Worm (Caenorhabditis elegans) whole organism, L2 larva: Measurements from ENCODE around the gene gei-1.

Experiments used
- C34F6.9 ChIP-seq: fragments of 150-350 bp; optimal IDR thresholded peaks from 2 replicates; lab custom pipeline; 2014; ENCODE audit warnings: missing biosample characterization, missing genetic modification characterization
- F13H6.1 ChIP-seq: sonication (generic microtip); optimal IDR thresholded peaks from 2 replicates; lab custom pipeline; 2016; ENCODE audit warnings: missing genetic modification characterization, missing compliant biosample characterization
- R02D3.7 ChIP-seq: fragments of 150-350 bp; optimal IDR thresholded peaks from 2 replicates; lab custom pipeline; 2014; ENCODE audit warnings: missing biosample characterization, missing genetic modification characterization
- Y55F3AM.14 ChIP-seq: fragments of 200-800 bp; sonication (Bioruptor generic); optimal IDR thresholded peaks from 2 replicates; lab custom pipeline; 2018; ENCODE audit warnings: mild to moderate bottlenecking, missing genetic modification characterization, missing compliant biosample characterization
- ZK546.5 ChIP-seq: sonication (generic microtip); optimal IDR thresholded peaks from 2 replicates; lab custom pipeline; 2017; ENCODE audit warnings: missing biosample characterization, missing genetic modification characterization
- alr-1 ChIP-seq: fragments of 150-350 bp; optimal IDR thresholded peaks from 2 replicates; lab custom pipeline; 2014; ENCODE audit warnings: missing biosample characterization, missing genetic modification characterization
- aly-2 ChIP-seq: fragments of 150-350 bp; optimal IDR thresholded peaks from 2 replicates; lab custom pipeline; 2014; ENCODE audit warnings: missing biosample characterization, missing genetic modification characterization
- ama-1 ChIP-seq: fragments of 150-350 bp; optimal IDR thresholded peaks from 2 replicates; lab custom pipeline; 2018; ENCODE audit warnings: inconsistent platforms
- blmp-1 ChIP-seq: sonication (generic microtip); optimal IDR thresholded peaks from 2 replicates; lab custom pipeline; 2017; ENCODE audit warnings: missing genetic modification characterization, mild to moderate bottlenecking, missing compliant biosample characterization, antibody characterized with exemption, moderate library complexity; ENCODE audit not compliant: insufficient read depth
- ceh-16 ChIP-seq: fragments of 150-350 bp; optimal IDR thresholded peaks from 2 replicates; lab custom pipeline; 2014; ENCODE audit warnings: missing biosample characterization, missing genetic modification characterization
- ceh-82 ChIP-seq: fragments of 150-350 bp; optimal IDR thresholded peaks from 2 replicates; lab custom pipeline; 2014; ENCODE audit warnings: missing biosample characterization, missing genetic modification characterization
- crh-2 ChIP-seq: sonication (generic microtip); optimal IDR thresholded peaks from 2 replicates; lab custom pipeline; 2017; ENCODE audit warnings: missing biosample characterization, missing genetic modification characterization
- dmd-4 ChIP-seq: sonication (generic microtip); optimal IDR thresholded peaks from 2 replicates; lab custom pipeline; 2017; ENCODE audit warnings: missing biosample characterization, missing genetic modification characterization
- egl-27 ChIP-seq: sonication (generic microtip); optimal IDR thresholded peaks from 3 replicates; lab custom pipeline; 2017; ENCODE audit warnings: missing biosample characterization, missing genetic modification reagents, missing genetic modification characterization
- elt-1 ChIP-seq: fragments of 150-350 bp; optimal IDR thresholded peaks from 2 replicates; lab custom pipeline; 2014; ENCODE audit warnings: missing biosample characterization, missing genetic modification characterization
- elt-3 ChIP-seq: sonication (generic microtip); optimal IDR thresholded peaks from 2 replicates; lab custom pipeline; 2017; ENCODE audit warnings: missing biosample characterization, missing genetic modification characterization
- gmeb-1 ChIP-seq: fragments of 150-350 bp; optimal IDR thresholded peaks from 2 replicates; lab custom pipeline; 2014; ENCODE audit warnings: missing biosample characterization, missing genetic modification characterization
- lin-11 ChIP-seq: fragments of 150-350 bp; sonication (generic microtip); optimal IDR thresholded peaks from 2 replicates; lab custom pipeline; 2014; ENCODE audit warnings: missing biosample characterization, missing genetic modification characterization, inconsistent platforms, mixed read lengths
- lin-13 ChIP-seq: fragments of 150-350 bp; optimal IDR thresholded peaks from 2 replicates; lab custom pipeline; 2014; ENCODE audit warnings: missing biosample characterization, missing genetic modification reagents, missing genetic modification characterization
- lin-39 ChIP-seq: fragments of 150-350 bp; optimal IDR thresholded peaks from 2 replicates; lab custom pipeline; 2014; ENCODE audit warnings: missing biosample characterization, missing genetic modification reagents, missing genetic modification characterization
- lsy-2 ChIP-seq, 2 experiments: fragments of 150-350 bp in 1 of 2; sonication (generic microtip) in 1 of 2; optimal IDR thresholded peaks; 2 replicates each; lab custom pipeline; 2014 to 2017; ENCODE audit warnings: missing biosample characterization in 2 of 2, missing genetic modification characterization in 2 of 2
- mab-5 ChIP-seq: fragments of 150-350 bp; optimal IDR thresholded peaks from 2 replicates; lab custom pipeline; 2014; ENCODE audit warnings: missing biosample characterization, missing genetic modification characterization
- mbf-1 ChIP-seq: sonication (generic microtip); optimal IDR thresholded peaks from 2 replicates; lab custom pipeline; 2017; ENCODE audit warnings: missing biosample characterization, missing genetic modification characterization
- nhr-10 ChIP-seq: sonication (generic microtip); optimal IDR thresholded peaks from 2 replicates; lab custom pipeline; 2017; ENCODE audit warnings: missing biosample characterization, missing genetic modification characterization
- nhr-11 ChIP-seq: fragments of 150-350 bp; optimal IDR thresholded peaks from 2 replicates; lab custom pipeline; 2014; ENCODE audit warnings: missing biosample characterization, missing genetic modification characterization
- nhr-12 ChIP-seq: fragments of 150-350 bp; optimal IDR thresholded peaks from 2 replicates; lab custom pipeline; 2014; ENCODE audit warnings: missing biosample characterization, missing genetic modification characterization
- nhr-129 ChIP-seq: fragments of 150-350 bp; optimal IDR thresholded peaks from 2 replicates; lab custom pipeline; 2014; ENCODE audit warnings: missing biosample characterization, missing genetic modification characterization
- nhr-21 ChIP-seq: fragments of 150-350 bp; optimal IDR thresholded peaks from 2 replicates; lab custom pipeline; 2014; ENCODE audit warnings: missing biosample characterization, missing genetic modification characterization
- nhr-23 ChIP-seq: fragments of 150-350 bp; optimal IDR thresholded peaks from 2 replicates; lab custom pipeline; 2014; ENCODE audit warnings: missing biosample characterization, missing genetic modification reagents, missing genetic modification characterization
- nhr-237 ChIP-seq: fragments of 150-350 bp; optimal IDR thresholded peaks from 2 replicates; lab custom pipeline; 2014; ENCODE audit warnings: missing biosample characterization, missing genetic modification characterization
- nhr-25 ChIP-seq: fragments of 150-350 bp; sonication (generic microtip); optimal IDR thresholded peaks from 3 replicates; lab custom pipeline; 2014; ENCODE audit warnings: missing biosample characterization, missing genetic modification characterization
- nhr-6 ChIP-seq: fragments of 150-350 bp; optimal IDR thresholded peaks from 2 replicates; lab custom pipeline; 2014; ENCODE audit warnings: missing biosample characterization, missing genetic modification characterization
- nhr-77 ChIP-seq: fragments of 150-350 bp; optimal IDR thresholded peaks from 2 replicates; lab custom pipeline; 2014; ENCODE audit warnings: missing biosample characterization, missing genetic modification characterization
- peb-1 ChIP-seq: fragments of 150-350 bp; optimal IDR thresholded peaks from 2 replicates; lab custom pipeline; 2014; ENCODE audit warnings: missing biosample characterization, missing genetic modification characterization
- sem-4 ChIP-seq: fragments of 150-350 bp; optimal IDR thresholded peaks from 2 replicates; lab custom pipeline; 2014; ENCODE audit warnings: missing biosample characterization, missing genetic modification reagents, missing genetic modification characterization
- skn-1 ChIP-seq: sonication (generic microtip); optimal IDR thresholded peaks from 2 replicates; lab custom pipeline; 2017; ENCODE audit warnings: missing biosample characterization, missing genetic modification characterization
- sma-3 ChIP-seq: sonication (generic microtip); optimal IDR thresholded peaks from 2 replicates; lab custom pipeline; 2016; ENCODE audit warnings: missing genetic modification reagents, missing genetic modification characterization, missing compliant biosample characterization
- sma-9 ChIP-seq, 2 experiments: fragments of 150-350 bp in 1 of 2; sonication (generic microtip) in 1 of 2; optimal IDR thresholded peaks; 2 replicates each; lab custom pipeline; 2014 to 2016; ENCODE audit warnings: missing genetic modification characterization in 2 of 2, mild to moderate bottlenecking in 1 of 2, missing biosample characterization in 1 of 2, missing compliant biosample characterization in 1 of 2, missing genetic modification reagents in 1 of 2, moderate library complexity in 1 of 2
- snpc-4 ChIP-seq: fragments of 150-350 bp; optimal IDR thresholded peaks from 2 replicates; lab custom pipeline; 2014; ENCODE audit warnings: missing biosample characterization, missing genetic modification characterization
- unc-39 ChIP-seq: fragments of 150-350 bp; optimal IDR thresholded peaks from 2 replicates; lab custom pipeline; 2014; ENCODE audit warnings: missing biosample characterization, missing genetic modification characterization
- unc-55 ChIP-seq: fragments of 150-350 bp; sonication (generic microtip); optimal IDR thresholded peaks from 3 replicates; lab custom pipeline; 2014; ENCODE audit warnings: missing biosample characterization, missing genetic modification reagents, missing genetic modification characterization
- unc-62 ChIP-seq: fragments of 150-350 bp; optimal IDR thresholded peaks from 2 replicates; lab custom pipeline; 2014; ENCODE audit warnings: missing biosample characterization, missing genetic modification reagents, missing genetic modification characterization
- zag-1 ChIP-seq: fragments of 150-350 bp; optimal IDR thresholded peaks from 2 replicates; lab custom pipeline; 2014; ENCODE audit warnings: missing biosample characterization, missing genetic modification characterization
- ztf-1 ChIP-seq: fragments of 200-800 bp; sonication (Bioruptor generic); conservative IDR thresholded peaks from 2 replicates; pipeline ENCODE4 v1.3.6; 2022; ENCODE audit warnings: missing genetic modification characterization, missing compliant biosample characterization
- ztf-4 ChIP-seq: fragments of 150-350 bp; optimal IDR thresholded peaks from 2 replicates; lab custom pipeline; 2014; ENCODE audit warnings: missing biosample characterization, missing genetic modification characterization

gei-1 gene

ce11 chrIII:3321145-3321544 is 23.5 kb upstream of the gei-1 start, which contains the start of gene Y53G8AR.9:
TSS of gene Y53G8AR.9 (minus strand) at chrIII:3321245.
- TF ChIP-seq gmeb-1 = no peak
- TF ChIP-seq ztf-4 (tag; lab: Kevin White, UChicago) = no peak
- TF ChIP-seq nhr-77 = no peak
- TF ChIP-seq nhr-21 (tag; lab: Kevin White, UChicago) = no peak
- no peak for TF ChIP-seq skn-1 (tag; lab: Kevin White, UChicago)
- TF ChIP-seq mbf-1 (tag; lab: Kevin White, UChicago) = no peak
- no peak for TF ChIP-seq lsy-2 (tag; optimal IDR thresholded peaks at IDR 0.05; lab: Kevin White, UChicago)
- TF ChIP-seq lin-13 (GFP tag; lab: Kevin White, UChicago) = no peak
- TF ChIP-seq nhr-12 = no peak
- TF ChIP-seq sma-3 = no peak
- TF ChIP-seq zag-1 = no peak
- no peak for TF ChIP-seq ztf-1 (GFP tag; lab: Robert Waterston, UW)
- no peak for TF ChIP-seq alr-1 (tag; lab: Kevin White, UChicago)
- TF ChIP-seq nhr-25 = no peak
- TF ChIP-seq Y55F3AM.14 (GFP tag; lab: Kevin White, UChicago) = no peak
- TF ChIP-seq unc-55 = no peak
- no peak for TF ChIP-seq lin-39 (tag; lab: Kevin White, UChicago)
- no peak for TF ChIP-seq ceh-16 (tag; lab: Kevin White, UChicago)
- TF ChIP-seq mab-5 (tag; lab: Kevin White, UChicago) = no peak
- no peak for TF ChIP-seq elt-1 (tag; lab: Kevin White, UChicago)

ce11 chrIII:3322317-3323010 is 22.2 kb upstream of the gei-1 start, which contains the start of gene phf-15:
TSS of gene phf-15 (plus strand) at chrIII:3322853.
- TF ChIP-seq unc-55 (no peak), sem-4 (tag; lab: Kevin White, UChicago) (no peak), lsy-2 (tag; optimal IDR thresholded peaks at IDR 0.05; lab: Kevin White, UChicago) (peak in 1 of 2 experiments; percentile 30), lin-11 (no peak), nhr-11 (tag; lab: Kevin White, UChicago) (no peak), nhr-129 (no peak), nhr-77 (no peak), nhr-21 (tag; lab: Kevin White, UChicago) (no peak), ztf-1 (GFP tag; lab: Robert Waterston, UW) (no peak), ceh-82 (tag; lab: Kevin White, UChicago) (no peak), ama-1 (lab: Kevin White, UChicago) (no peak), crh-2 (tag; lab: Kevin White, UChicago) (peak; percentile 29), ceh-16 (tag; lab: Kevin White, UChicago) (no peak), zag-1 (no peak), egl-27 (no peak)

- TF ChIP-seq sma-3 (peak; percentile 35), C34F6.9 (peak; percentile 80), nhr-12 (no peak), lsy-2 (tag; optimal IDR thresholded peaks at IDR 0.05; lab: Kevin White, UChicago) (peak; percentile 69 to 91), nhr-6 (tag; lab: Kevin White, UChicago) (peak; percentile 65), elt-3 (no peak), alr-1 (tag; lab: Kevin White, UChicago) (no peak), dmd-4 (tag; lab: Kevin White, UChicago) (no peak), sma-9 (GFP tag; optimal IDR thresholded peaks at IDR 0.05; lab: Kevin White, UChicago) (no peak), sma-9 (tag; optimal IDR thresholded peaks at IDR 0.05; lab: Kevin White, UChicago) (no peak), unc-39 (tag; lab: Kevin White, UChicago) (no peak), nhr-11 (tag; lab: Kevin White, UChicago) (no peak), egl-27 (no peak), blmp-1 (tag; lab: Kevin White, UChicago) (no peak), aly-2 (tag; lab: Kevin White, UChicago) (no peak), skn-1 (tag; lab: Kevin White, UChicago) (no peak), Y55F3AM.14 (GFP tag; lab: Kevin White, UChicago) (no peak), lin-39 (tag; lab: Kevin White, UChicago) (no peak), nhr-237 (tag; lab: Kevin White, UChicago) (no peak), ama-1 (lab: Kevin White, UChicago) (peak; percentile 44), nhr-77 (no peak), mab-5 (tag; lab: Kevin White, UChicago) (no peak), gmeb-1 (peak; percentile 69), snpc-4 (tag; lab: Kevin White, UChicago) (peak; percentile 21), ztf-1 (GFP tag; lab: Robert Waterston, UW) (no peak), R02D3.7 (tag; lab: Kevin White, UChicago) (no peak), elt-1 (tag; lab: Kevin White, UChicago) (no peak), unc-62 (no peak), ZK546.5 (tag; lab: Kevin White, UChicago) (no peak), nhr-10 (tag; lab: Kevin White, UChicago) (no peak), peb-1 (no peak), lin-13 (GFP tag; lab: Kevin White, UChicago) (peak; percentile 54), sem-4 (tag; lab: Kevin White, UChicago) (no peak), nhr-21 (tag; lab: Kevin White, UChicago) (no peak), ceh-16 (tag; lab: Kevin White, UChicago) (no peak), unc-55 (peak; percentile 80), zag-1 (no peak), nhr-23 (tag; lab: Kevin White, UChicago) (no peak), mbf-1 (tag; lab: Kevin White, UChicago) (no peak), ceh-82 (tag; lab: Kevin White, UChicago) (no peak), F13H6.1 (tag; lab: Kevin White, UChicago) (peak; percentile 22)
These were observed 20.8 kb upstream of the gei-1 start for ce11 chrIII:3323906-3324305.
